Fruit fly (Drosophila melanogaster) whole organism, embryonic: ENCODE results near the gene hog.

Experiments
- Adf1 ChIP-seq: fragments of 200-800 bp; sonication (Bioruptor generic); IDR thresholded peaks from 2 replicates; pipeline ENCODE4 v1.3.6; 2022; ENCODE audit warnings: missing biosample characterization, missing genetic modification characterization
- Atf3 ChIP-seq: fragments of 200-800 bp; sonication (Bioruptor generic); optimal IDR thresholded peaks from 3 replicates; lab custom pipeline; 2016; ENCODE audit warnings: missing biosample characterization, missing genetic modification characterization
- Atf6 ChIP-seq: fragments of 200-800 bp; sonication (Bioruptor generic); IDR thresholded peaks from 2 replicates; pipeline ENCODE4 v1.3.6; 2022; ENCODE audit warnings: missing biosample characterization, missing genetic modification characterization
- B-H2 ChIP-seq: fragments of 200-800 bp; sonication (Bioruptor generic); optimal IDR thresholded peaks from 2 replicates; lab custom pipeline; 2018; ENCODE audit warnings: missing biosample characterization, mild to moderate bottlenecking, missing genetic modification characterization
- Bgb ChIP-seq: fragments of 200-800 bp; sonication (Bioruptor generic); IDR thresholded peaks from 2 replicates; pipeline ENCODE4 v1.3.6; 2022; ENCODE audit warnings: missing biosample characterization, missing genetic modification characterization; ENCODE audit not compliant: partially characterized antibody
- Blimp-1 ChIP-seq: fragments of 200-800 bp; sonication (Bioruptor generic); optimal IDR thresholded peaks from 3 replicates; lab custom pipeline; 2018; ENCODE audit warnings: missing biosample characterization, missing genetic modification characterization, mild to moderate bottlenecking, moderate library complexity, missing genetic modification reagents
- CG12391 ChIP-seq: fragments of 200-800 bp; sonication (Bioruptor generic); optimal IDR thresholded peaks from 3 replicates; lab custom pipeline; 2018; ENCODE audit warnings: missing biosample characterization, mild to moderate bottlenecking, missing genetic modification characterization, moderate library complexity
- CG1529 ChIP-seq: fragments of 200-800 bp; sonication (Bioruptor generic); optimal IDR thresholded peaks from 3 replicates; lab custom pipeline; 2018; ENCODE audit warnings: missing biosample characterization, missing genetic modification characterization
- CG15479 ChIP-seq: fragments of 200-800 bp; sonication (Bioruptor generic); optimal IDR thresholded peaks from 3 replicates; lab custom pipeline; 2019; ENCODE audit warnings: missing biosample characterization, mild to moderate bottlenecking, missing genetic modification characterization, moderate library complexity
- CG18619 ChIP-seq: fragments of 200-800 bp; sonication (Bioruptor generic); optimal IDR thresholded peaks from 3 replicates; lab custom pipeline; 2017; ENCODE audit warnings: missing biosample characterization, mild to moderate bottlenecking, missing genetic modification characterization
- CG2889 ChIP-seq: fragments of 200-800 bp; sonication (Bioruptor generic); IDR thresholded peaks from 3 replicates; pipeline ENCODE4 v1.3.6; 2022; ENCODE audit warnings: missing biosample characterization, missing genetic modification characterization
- CG33213 ChIP-seq: fragments of 200-800 bp; sonication (Bioruptor generic); optimal IDR thresholded peaks from 3 replicates; lab custom pipeline; 2016; ENCODE audit warnings: missing biosample characterization, missing genetic modification characterization
- CG3847 ChIP-seq: fragments of 200-800 bp; sonication (Bioruptor generic); IDR thresholded peaks from 2 replicates; pipeline ENCODE4 v1.3.6; 2022; ENCODE audit warnings: missing biosample characterization, missing genetic modification characterization
- CG4617 ChIP-seq: fragments of 200-800 bp; sonication (Bioruptor generic); optimal IDR thresholded peaks from 3 replicates; lab custom pipeline; 2016; ENCODE audit warnings: missing biosample characterization, missing genetic modification characterization, borderline replicate concordance
- CG4820 ChIP-seq: fragments of 200-800 bp; sonication (Bioruptor generic); optimal IDR thresholded peaks from 3 replicates; lab custom pipeline; 2016; ENCODE audit warnings: missing biosample characterization, missing genetic modification characterization
- CG5953 ChIP-seq: fragments of 200-800 bp; sonication (Bioruptor generic); IDR thresholded peaks from 2 replicates; pipeline ENCODE4 v1.3.6; 2022; ENCODE audit warnings: missing biosample characterization, missing genetic modification characterization
- CG6689 ChIP-seq: fragments of 200-800 bp; sonication (Bioruptor generic); IDR thresholded peaks from 2 replicates; pipeline ENCODE4 v1.3.6; 2022; ENCODE audit warnings: missing biosample characterization, missing genetic modification characterization
- CG8089 ChIP-seq: fragments of 200-800 bp; sonication (Bioruptor generic); optimal IDR thresholded peaks from 3 replicates; lab custom pipeline; 2016; ENCODE audit warnings: missing biosample characterization, missing genetic modification characterization
- CG8359 ChIP-seq: fragments of 200-800 bp; sonication (Bioruptor generic); optimal IDR thresholded peaks from 2 replicates; lab custom pipeline; 2017; ENCODE audit warnings: missing biosample characterization, mild to moderate bottlenecking, missing genetic modification characterization, borderline replicate concordance
- CG8924 ChIP-seq: fragments of 200-800 bp; optimal IDR thresholded peaks from 3 replicates; lab custom pipeline; 2019; ENCODE audit warnings: missing biosample characterization, mild to moderate bottlenecking, missing genetic modification characterization, moderate library complexity
- Fer2 ChIP-seq: fragments of 200-800 bp; sonication (Bioruptor generic); optimal IDR thresholded peaks from 2 replicates; lab custom pipeline; 2018; ENCODE audit warnings: missing biosample characterization, mild to moderate bottlenecking, missing genetic modification characterization, moderate library complexity
- Hand ChIP-seq: fragments of 200-800 bp; sonication (Bioruptor generic); optimal IDR thresholded peaks from 2 replicates; lab custom pipeline; 2017; ENCODE audit warnings: mild to moderate bottlenecking, missing biosample characterization, missing genetic modification reagents, missing genetic modification characterization
- Lhr ChIP-seq: fragments of 200-800 bp; sonication (Bioruptor generic); optimal IDR thresholded peaks from 3 replicates; lab custom pipeline; 2017; ENCODE audit warnings: mild to moderate bottlenecking, missing biosample characterization, missing genetic modification reagents, missing genetic modification characterization
- MTF-1 ChIP-seq: fragments of 200-800 bp; sonication (Bioruptor generic); optimal IDR thresholded peaks from 2 replicates; lab custom pipeline; 2018; ENCODE audit warnings: missing biosample characterization, mild to moderate bottlenecking, missing genetic modification characterization, borderline replicate concordance
- Opbp ChIP-seq: fragments of 200-800 bp; sonication (Bioruptor generic); IDR thresholded peaks from 3 replicates; pipeline ENCODE4 v1.3.6; 2022; ENCODE audit warnings: missing biosample characterization, missing genetic modification characterization; ENCODE audit not compliant: partially characterized antibody
- TFAM ChIP-seq: fragments of 200-800 bp; sonication (Bioruptor generic); optimal IDR thresholded peaks from 2 replicates; lab custom pipeline; 2017; ENCODE audit warnings: missing biosample characterization, missing genetic modification characterization, inconsistent platforms
- Trl ChIP-seq, 3 experiments: fragments of >200 bp in 2 of 3; fragments of 200-800 bp in 1 of 3; sonication (Bioruptor generic) in 1 of 3; optimal IDR thresholded peaks; 2 replicates in 1 of 3; 3 replicates in 2 of 3; lab custom pipeline; 2016 to 2017; ENCODE audit warnings: missing biosample characterization in 1 of 3, missing genetic modification characterization in 1 of 3
- Xrp1 ChIP-seq: fragments of 200-800 bp; sonication (Bioruptor generic); IDR thresholded peaks from 2 replicates; pipeline ENCODE4 v1.3.6; 2022; ENCODE audit warnings: missing biosample characterization, missing genetic modification characterization
- ap ChIP-seq: fragments of 200-800 bp; sonication (Bioruptor generic); IDR thresholded peaks from 2 replicates; pipeline ENCODE4 v1.3.6; 2022; ENCODE audit warnings: missing biosample characterization, missing genetic modification characterization
- ara ChIP-seq: fragments of 200-800 bp; sonication (Bioruptor generic); IDR thresholded peaks from 2 replicates; pipeline ENCODE4 v1.3.6; 2022; ENCODE audit warnings: missing biosample characterization, missing genetic modification characterization
- az2 ChIP-seq: fragments of 200-800 bp; sonication (Bioruptor generic); optimal IDR thresholded peaks from 3 replicates; lab custom pipeline; 2016; ENCODE audit warnings: missing biosample characterization, missing genetic modification characterization
- bab2 ChIP-seq: fragments of 200-800 bp; sonication (Bioruptor generic); optimal IDR thresholded peaks from 2 replicates; lab custom pipeline; 2016; ENCODE audit warnings: missing biosample characterization, missing genetic modification characterization
- cg ChIP-seq: fragments of 200-800 bp; sonication (Bioruptor generic); optimal IDR thresholded peaks from 3 replicates; lab custom pipeline; 2019; ENCODE audit warnings: missing biosample characterization, mild to moderate bottlenecking, missing genetic modification characterization, moderate library complexity
- dysf ChIP-seq: fragments of 200-800 bp; sonication (Bioruptor generic); IDR thresholded peaks from 3 replicates; pipeline ENCODE4 v1.3.6; 2022; ENCODE audit warnings: missing biosample characterization, missing genetic modification characterization
- exex ChIP-seq: fragments of 200-800 bp; sonication (Bioruptor generic); optimal IDR thresholded peaks from 4 replicates; lab custom pipeline; 2018; ENCODE audit warnings: missing biosample characterization, mild to moderate bottlenecking, missing genetic modification characterization, moderate library complexity
- fd3F ChIP-seq: fragments of 200-800 bp; sonication (Bioruptor generic); optimal IDR thresholded peaks from 2 replicates; lab custom pipeline; 2018; ENCODE audit warnings: missing biosample characterization, mild to moderate bottlenecking, missing genetic modification characterization, moderate library complexity
- fu2 ChIP-seq: fragments of 200-800 bp; sonication (Bioruptor generic); optimal IDR thresholded peaks from 2 replicates; lab custom pipeline; 2016; ENCODE audit warnings: missing biosample characterization, missing genetic modification characterization
- gem ChIP-seq: fragments of 200-800 bp; sonication (Bioruptor generic); optimal IDR thresholded peaks from 2 replicates; lab custom pipeline; 2019; ENCODE audit warnings: missing biosample characterization, mild to moderate bottlenecking, missing genetic modification characterization, moderate library complexity
- gsb-n ChIP-seq: fragments of 200-800 bp; sonication (Bioruptor generic); optimal IDR thresholded peaks from 3 replicates; lab custom pipeline; 2018; ENCODE audit warnings: missing biosample characterization, mild to moderate bottlenecking, missing genetic modification characterization
- h ChIP-seq: fragments of >200 bp; optimal IDR thresholded peaks from 2 replicates; lab custom pipeline; 2017
- hbn ChIP-seq: fragments of 200-800 bp; sonication (Bioruptor generic); IDR thresholded peaks from 2 replicates; pipeline ENCODE4 v1.3.6; 2022; ENCODE audit warnings: missing biosample characterization, missing genetic modification characterization; ENCODE audit not compliant: partially characterized antibody
- jing ChIP-seq: fragments of 200-800 bp; sonication (Bioruptor generic); optimal IDR thresholded peaks from 2 replicates; lab custom pipeline; 2018; ENCODE audit warnings: missing biosample characterization, mild to moderate bottlenecking, missing genetic modification characterization
- lola ChIP-seq, 3 experiments: fragments of >200 bp in 2 of 3; fragments of 200-800 bp in 1 of 3; sonication (Bioruptor generic) in 1 of 3; optimal IDR thresholded peaks; 2 replicates each; lab custom pipeline; 2017 to 2019; ENCODE audit warnings: missing biosample characterization in 3 of 3, missing genetic modification characterization in 3 of 3, mild to moderate bottlenecking in 1 of 3, moderate library complexity in 1 of 3
- maf-S ChIP-seq: fragments of 200-800 bp; sonication (Bioruptor generic); optimal IDR thresholded peaks from 2 replicates; lab custom pipeline; 2016; ENCODE audit warnings: missing biosample characterization, missing genetic modification characterization
- slbo ChIP-seq: fragments of 200-800 bp; sonication (Bioruptor generic); IDR thresholded peaks from 2 replicates; pipeline ENCODE4 v1.3.6; 2022; ENCODE audit warnings: missing biosample characterization, missing genetic modification characterization
- stwl ChIP-seq: fragments of 200-800 bp; sonication (Bioruptor generic); optimal IDR thresholded peaks from 3 replicates; lab custom pipeline; 2018; ENCODE audit warnings: missing biosample characterization, mild to moderate bottlenecking, missing genetic modification characterization, moderate library complexity
- tin ChIP-seq: fragments of 200-800 bp; sonication (Bioruptor generic); optimal IDR thresholded peaks from 3 replicates; lab custom pipeline; 2016; ENCODE audit warnings: missing biosample characterization, missing genetic modification characterization
- trem ChIP-seq: fragments of 200-800 bp; optimal IDR thresholded peaks from 3 replicates; lab custom pipeline; 2019; ENCODE audit warnings: missing biosample characterization, mild to moderate bottlenecking, missing genetic modification characterization, moderate library complexity
- ttk ChIP-seq: fragments of 200-800 bp; sonication (Bioruptor generic); IDR thresholded peaks from 2 replicates; pipeline ENCODE4 v2.1.2; 2022; ENCODE audit warnings: missing biosample characterization, missing genetic modification characterization
- twi ChIP-seq: fragments of 200-800 bp; optimal IDR thresholded peaks from 2 replicates; lab custom pipeline; 2019; ENCODE audit warnings: missing biosample characterization, mild to moderate bottlenecking, missing genetic modification characterization, moderate library complexity

The hog gene

DNA sequence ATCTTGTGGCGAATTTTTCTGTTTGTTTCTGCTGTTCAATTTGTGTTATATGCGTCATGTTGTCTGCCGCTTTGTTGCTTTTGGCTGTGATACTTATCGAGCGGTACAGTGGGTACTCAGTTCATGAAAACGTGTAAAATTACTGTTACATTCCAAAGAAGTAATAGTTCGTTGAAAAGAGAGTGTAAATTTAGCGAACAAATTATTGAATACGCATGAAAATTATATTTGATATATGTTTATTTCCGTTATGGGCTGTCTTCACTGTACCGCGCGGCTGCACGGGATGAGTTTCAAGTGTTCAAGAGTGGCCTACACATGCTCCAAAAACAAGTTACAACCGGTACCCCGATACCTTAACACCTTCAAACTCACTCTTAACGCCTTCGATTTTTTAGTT lies 29.6 kb downstream of the hog start (continued):
- peak; percentile 82 for TF ChIP-seq gem (tag; lab: Kevin White, UChicago)
- TF ChIP-seq Bgb, result no peak
- TF ChIP-seq Xrp1, result peak; percentile 82
- TF ChIP-seq CG4617 (GFP tag; lab: Kevin White, UChicago), result peak; percentile 18
- TF ChIP-seq stwl (tag; lab: Kevin White, UChicago), result no peak
- TF ChIP-seq Opbp, result no peak
- TF ChIP-seq Hand (GFP tag; lab: Kevin White, UChicago), result no peak
- peak; percentile 87 for TF ChIP-seq dysf (GFP tag; lab: Robert Waterston, UW)
- peak; percentile 46; the same call in 1 of the 2 replicates for TF ChIP-seq Atf6 (GFP tag; lab: Robert Waterston, UW)
- TF ChIP-seq bab2 (GFP tag; lab: Kevin White, UChicago), result peak; percentile 73
- TF ChIP-seq Lhr (GFP tag; lab: Kevin White, UChicago), result peak; percentile 0
- TF ChIP-seq cg (GFP tag; lab: Kevin White, UChicago), result no peak
- TF ChIP-seq Fer2 (tag; lab: Kevin White, UChicago), result peak; percentile 30
- no peak for TF ChIP-seq exex
- TF ChIP-seq CG33213, result peak; percentile 35
- peak; percentile 42; the same call in 1 of the 3 replicates for TF ChIP-seq CG2889 (GFP tag; lab: Robert Waterston, UW)
- peak; percentile 32 for TF ChIP-seq CG8089 (GFP tag; lab: Kevin White, UChicago)
- TF ChIP-seq fu2, result no peak
- TF ChIP-seq CG18619 (GFP tag; lab: Kevin White, UChicago), result peak; percentile 30
- peak; percentile 76 for TF ChIP-seq CG6689 (GFP tag; lab: Robert Waterston, UW)
- peak; percentile 26 for TF ChIP-seq maf-S (GFP tag; lab: Kevin White, UChicago)
- TF ChIP-seq lola (GFP tag; optimal IDR thresholded peaks at IDR 0.05; lab: Kevin White, UChicago), result peak in 1 of 3 experiments; percentile 26
- peak; percentile 85 for TF ChIP-seq ttk (GFP tag; lab: Robert Waterston, UW)
- TF ChIP-seq MTF-1 (GFP tag; lab: Kevin White, UChicago), result peak; percentile 34
- TF ChIP-seq h (lab: Kevin White, UChicago), result no peak
- no peak for TF ChIP-seq B-H2 (GFP tag; lab: Kevin White, UChicago)
- peak; percentile 37 for TF ChIP-seq CG1529
- peak; percentile 74 for TF ChIP-seq tin (GFP tag; lab: Kevin White, UChicago)
- peak; percentile 78 for TF ChIP-seq az2
- peak; percentile 74 for TF ChIP-seq ara (GFP tag; lab: Robert Waterston, UW)
- no peak for TF ChIP-seq Trl (optimal IDR thresholded peaks at IDR 0.05; lab: Kevin White, UChicago)
- peak; percentile 48 for TF ChIP-seq Trl (GFP tag; optimal IDR thresholded peaks at IDR 0.05; lab: Kevin White, UChicago)
- no peak for TF ChIP-seq hbn
- peak; percentile 41 for TF ChIP-seq gsb-n (tag; lab: Kevin White, UChicago)
- peak; percentile 43 for TF ChIP-seq trem
- peak; percentile 74; the same call in 1 of the 2 replicates for TF ChIP-seq CG5953 (GFP tag; lab: Robert Waterston, UW)
- TF ChIP-seq Adf1 (GFP tag; lab: Robert Waterston, UW), result no peak
- peak; percentile 75 for TF ChIP-seq Blimp-1 (GFP tag; lab: Kevin White, UChicago)
- peak; percentile 66 for TF ChIP-seq jing (GFP tag; lab: Kevin White, UChicago)
- TF ChIP-seq twi (tag; lab: Kevin White, UChicago), result no peak
- no peak for TF ChIP-seq CG15479
- TF ChIP-seq CG4820, result peak; percentile 74
- peak; percentile 72 for TF ChIP-seq CG8924 (tag; lab: Kevin White, UChicago)
- peak; percentile 52; the same call in 1 of the 2 replicates for TF ChIP-seq slbo (GFP tag; lab: Robert Waterston, UW)
- TF ChIP-seq fd3F (GFP tag; lab: Kevin White, UChicago), result peak; percentile 57
- TF ChIP-seq Atf3, result peak; percentile 51
- no peak for TF ChIP-seq TFAM
- peak; percentile 70 for TF ChIP-seq ap (GFP tag; lab: Robert Waterston, UW)
- TF ChIP-seq CG8359 (GFP tag; lab: Kevin White, UChicago), result peak; percentile 9
- TF ChIP-seq CG3847 (GFP tag; lab: Robert Waterston, UW), result 0 out of 2 replicates have a peak, but pooled peaks have one; percentile 56
- peak; percentile 72 for TF ChIP-seq CG12391 (tag; lab: Kevin White, UChicago)
